Worm (Caenorhabditis elegans): Measurements from ENCODE around the gene srh-187.
"Not testable (repeated sequence)": the region's sequence is repeated elsewhere in the genome, so short reads cannot be mapped to it uniquely, and the experiment has no call there.

srh-187 gene

DNA sequence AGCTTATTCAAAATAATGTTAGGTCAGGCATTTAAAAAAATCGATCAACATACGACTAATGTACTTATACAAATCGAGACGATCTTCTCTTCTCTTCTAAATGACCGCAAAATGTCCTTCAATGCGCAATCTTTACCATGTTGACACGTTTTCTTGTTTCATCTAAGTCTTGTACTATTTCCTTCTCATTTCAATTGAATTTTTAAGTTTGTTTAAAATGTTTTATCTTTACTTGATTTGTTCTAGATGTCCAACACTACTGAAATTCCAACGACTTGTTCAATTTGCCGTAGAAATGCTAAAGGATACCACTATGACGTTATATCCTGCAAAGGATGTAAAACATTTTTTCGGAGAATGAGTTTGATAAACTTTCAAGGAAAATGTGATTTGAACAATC lies 2.2 kb upstream of the srh-187 start, which contains the start of the genes nhr-263 and nhr-148:
Gene nhr-263, minus strand, starts transcription at position 101 of the 400 bp plus-strand sequence.
Gene nhr-148, plus strand, starts transcription at position 215 of the 400 bp plus-strand sequence.
- no peak for TF ChIP-seq crh-2 (tag; optimal IDR thresholded peaks at IDR 0.05)
- peak; percentile 37 for TF ChIP-seq sma-9 (GFP tag; optimal IDR thresholded peaks at IDR 0.05)
- no peak for TF ChIP-seq sma-9 (tag; optimal IDR thresholded peaks at IDR 0.05)

DNA sequence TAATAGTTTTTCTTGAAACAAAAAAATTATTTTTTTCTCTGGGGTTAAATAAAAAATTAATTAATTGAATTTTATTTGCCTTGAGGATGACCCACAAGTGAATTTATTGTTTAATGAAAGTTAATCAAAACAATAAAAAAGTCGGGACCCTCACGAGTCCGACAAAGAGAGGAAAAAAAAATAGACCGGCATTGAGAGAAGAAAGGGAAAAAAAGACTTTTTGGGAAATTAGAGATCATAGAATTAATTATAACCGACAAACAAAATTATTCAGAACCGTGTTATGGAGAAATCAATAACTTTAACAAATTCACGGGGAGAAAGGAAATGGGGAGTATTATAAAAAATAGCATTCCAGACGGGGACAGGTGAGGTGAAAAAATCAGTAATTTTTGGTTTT lies 2.5 kb downstream of the srh-187 start, which contains the start of gene F10G2.7:
Gene F10G2.7, minus strand, starts transcription at position 101 of the 400 bp plus-strand sequence.
- TF ChIP-seq aly-2, nhr-77, mab-5 (tag; optimal IDR thresholded peaks at IDR 0.05): not testable (repeated sequence)

ce11 chrV:7332253-7332652 lies 7.5 kb downstream of the srh-187 start, which contains the start of gene F10G2.1:
F10G2.1 (plus strand) TSS chrV:7332553.
- TF ChIP-seq nhr-23 (tag; optimal IDR thresholded peaks at IDR 0.05): no peak
- no peak for TF ChIP-seq nhr-129 (tag; optimal IDR thresholded peaks at IDR 0.05)
- TF ChIP-seq sma-9 (GFP tag; optimal IDR thresholded peaks at IDR 0.05): no peak
- TF ChIP-seq sma-9 (tag; optimal IDR thresholded peaks at IDR 0.05): no peak
- no peak for TF ChIP-seq peb-1 (tag; optimal IDR thresholded peaks at IDR 0.05)
- TF ChIP-seq nhr-10 (tag; optimal IDR thresholded peaks at IDR 0.05): no peak
- no peak for TF ChIP-seq skn-1 (tag; optimal IDR thresholded peaks at IDR 0.05)
- TF ChIP-seq nhr-25 (tag; optimal IDR thresholded peaks at IDR 0.05): no peak
- TF ChIP-seq ztf-11 (tag; optimal IDR thresholded peaks at IDR 0.05): no peak
- no peak for TF ChIP-seq alr-1 (tag; optimal IDR thresholded peaks at IDR 0.05)
- no peak for TF ChIP-seq egl-27 (tag; optimal IDR thresholded peaks at IDR 0.05)
- no peak for TF ChIP-seq mbf-1 (tag; optimal IDR thresholded peaks at IDR 0.05)
- TF ChIP-seq nhr-6 (tag; optimal IDR thresholded peaks at IDR 0.05): no peak
- TF ChIP-seq mdl-1 (tag; optimal IDR thresholded peaks at IDR 0.05): no peak
- TF ChIP-seq ztf-1 (GFP tag; conservative IDR thresholded peaks at IDR 0.05): no peak

DNA sequence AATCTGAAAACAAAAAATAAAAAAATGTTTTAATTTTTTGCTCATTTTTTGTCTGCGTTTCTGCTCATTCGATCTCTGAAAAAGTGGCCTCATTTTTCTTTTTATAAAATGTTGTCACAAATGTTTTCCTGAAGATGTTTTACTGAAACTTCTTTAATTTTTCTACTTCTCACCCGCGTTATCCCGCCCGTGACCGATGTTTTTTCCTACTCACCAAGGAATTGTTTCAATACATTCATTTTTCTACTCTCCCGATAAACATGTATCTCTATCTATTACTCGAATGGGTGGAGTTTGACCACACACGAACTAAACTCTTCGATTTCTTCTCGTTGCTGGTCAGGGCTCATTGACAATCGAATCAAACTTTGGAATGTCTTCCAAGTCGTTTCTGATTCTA lies 8.9 kb downstream of the srh-187 start, which contains the start of gene F10G2.2:
Gene F10G2.2, plus strand, starts transcription at position 301 of the 400 bp plus-strand sequence.
- no peak for TF ChIP-seq mab-5 (tag; optimal IDR thresholded peaks at IDR 0.05)
- no peak for TF ChIP-seq gmeb-1 (tag; optimal IDR thresholded peaks at IDR 0.05)
- TF ChIP-seq skn-1 (tag; optimal IDR thresholded peaks at IDR 0.05): no peak
- no peak for TF ChIP-seq sma-3 (GFP tag; optimal IDR thresholded peaks at IDR 0.05)
- no peak for TF ChIP-seq mdl-1 (tag; optimal IDR thresholded peaks at IDR 0.05)
- no peak for TF ChIP-seq nhr-237 (tag; optimal IDR thresholded peaks at IDR 0.05)
- TF ChIP-seq alr-1 (tag; optimal IDR thresholded peaks at IDR 0.05): no peak
- no peak for TF ChIP-seq ama-1 (optimal IDR thresholded peaks at IDR 0.05)
- no peak for TF ChIP-seq blmp-1 (tag; optimal IDR thresholded peaks at IDR 0.05; ENCODE audit: insufficient read depth)
- no peak for TF ChIP-seq nhr-10 (tag; optimal IDR thresholded peaks at IDR 0.05)
- no peak for TF ChIP-seq nhr-25 (tag; optimal IDR thresholded peaks at IDR 0.05)

DNA sequence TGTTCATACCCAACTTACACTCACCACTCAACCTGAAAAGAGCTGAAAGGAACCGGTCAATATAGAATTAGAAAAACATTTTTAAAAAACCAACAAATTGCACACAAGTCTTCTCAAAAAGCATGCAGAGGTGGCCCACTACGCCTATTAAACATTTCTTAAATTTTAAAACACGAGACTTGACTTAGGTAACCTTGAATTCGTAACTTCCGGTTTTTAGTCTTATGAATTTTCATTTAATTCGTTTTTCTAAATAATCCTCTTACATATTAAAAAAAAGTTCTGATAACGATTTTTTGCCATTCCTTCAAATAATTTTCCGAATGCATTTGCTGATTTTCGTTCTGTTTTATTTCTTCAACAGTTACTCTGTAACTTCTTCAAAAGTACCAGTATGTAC lies 11.6 kb downstream of the srh-187 start, which contains the start of gene clec-7:
Gene clec-7, plus strand, starts transcription at position 301 of the 400 bp plus-strand sequence.
- TF ChIP-seq ZK546.5 (tag; optimal IDR thresholded peaks at IDR 0.05) (no peak), nhr-129 (tag; optimal IDR thresholded peaks at IDR 0.05) (no peak), skn-1 (tag; optimal IDR thresholded peaks at IDR 0.05) (no peak), nhr-6 (tag; optimal IDR thresholded peaks at IDR 0.05) (no peak), blmp-1 (tag; optimal IDR thresholded peaks at IDR 0.05; ENCODE audit: insufficient read depth) (no peak), unc-55 (GFP tag; optimal IDR thresholded peaks at IDR 0.05) (no peak), unc-62 (GFP tag; optimal IDR thresholded peaks at IDR 0.05) (no peak), mab-5 (tag; optimal IDR thresholded peaks at IDR 0.05) (no peak), nhr-25 (tag; optimal IDR thresholded peaks at IDR 0.05) (no peak), snpc-4 (tag; optimal IDR thresholded peaks at IDR 0.05) (no peak), ceh-82 (tag; optimal IDR thresholded peaks at IDR 0.05) (no peak), lsy-2 (tag; optimal IDR thresholded peaks at IDR 0.05) (no peak), ztf-11 (tag; optimal IDR thresholded peaks at IDR 0.05) (no peak), lin-11 (tag; optimal IDR thresholded peaks at IDR 0.05) (no peak), sma-9 (GFP tag; optimal IDR thresholded peaks at IDR 0.05) (no peak), sma-9 (tag; optimal IDR thresholded peaks at IDR 0.05) (no peak), elt-1 (tag; optimal IDR thresholded peaks at IDR 0.05) (no peak), aly-2 (tag; optimal IDR thresholded peaks at IDR 0.05) (no peak), zag-1 (tag; optimal IDR thresholded peaks at IDR 0.05) (no peak)
